Fruit fly (Drosophila melanogaster): ENCODE data around the gene CG3108.

Gene CG3108

dm6 chrX:5783260-5784040 lies 2.0 kb upstream of the CG3108 start (continued):
- TF ChIP-seq tna (GFP tag; IDR thresholded peaks at IDR 0.05; ENCODE audit: partially characterized antibody) (no peak), CG4404 (GFP tag; IDR thresholded peaks at IDR 0.05) (no peak), CrebB (tag; optimal IDR thresholded peaks at IDR 0.05) (no peak), trem (tag; optimal IDR thresholded peaks at IDR 0.05) (peak; percentile 9), ind (GFP tag; optimal IDR thresholded peaks at IDR 0.05) (peak; percentile 13), Fer1 (GFP tag; optimal IDR thresholded peaks at IDR 0.05) (no peak), dmrt11E (tag; optimal IDR thresholded peaks at IDR 0.05) (peak; percentile 31), ase (GFP tag; IDR thresholded peaks at IDR 0.05) (0 out of 3 replicates have a peak, but pooled peaks have one; percentile 28), Rfx (GFP tag; IDR thresholded peaks at IDR 0.05) (no peak), row (GFP tag; IDR thresholded peaks at IDR 0.05) (peak; percentile 41; the same call in 1 of the 3 replicates), sr (GFP tag; IDR thresholded peaks at IDR 0.05) (no peak), CG6765 (GFP tag; optimal IDR thresholded peaks at IDR 0.05) (no peak), CG32772 (GFP tag; IDR thresholded peaks at IDR 0.05) (peak; percentile 55; the same call in 1 of the 2 replicates), rib (GFP tag; IDR thresholded peaks at IDR 0.05) (no peak), CG6813 (GFP tag; optimal IDR thresholded peaks at IDR 0.05) (peak; percentile 2), sob (GFP tag; IDR thresholded peaks at IDR 0.05) (no peak), CG8924 (tag; optimal IDR thresholded peaks at IDR 0.05) (peak; percentile 25), CG17328 (GFP tag; IDR thresholded peaks at IDR 0.05) (0 out of 2 replicates have a peak, but pooled peaks have one; percentile 34), ttk (GFP tag; IDR thresholded peaks at IDR 0.05) (no peak; the same call in 1 of the 2 replicates), gcm (GFP tag; optimal IDR thresholded peaks at IDR 0.05) (peak; percentile 2), ewg (GFP tag; optimal IDR thresholded peaks at IDR 0.05) (peak; percentile 31), CTCF (GFP tag; optimal IDR thresholded peaks at IDR 0.05) (no peak), CG4707 (GFP tag; optimal IDR thresholded peaks at IDR 0.05) (peak; percentile 75), sens (GFP tag) (peak; percentile 91), Hr78 (GFP tag; optimal IDR thresholded peaks at IDR 0.05) (peak in 1 of 2 experiments; percentile 6), CHES-1-like (GFP tag; optimal IDR thresholded peaks at IDR 0.05) (no peak), onecut (GFP tag; IDR thresholded peaks at IDR 0.05) (0 out of 2 replicates have a peak, but pooled peaks have one; percentile 22), jigr1 (GFP tag; IDR thresholded peaks at IDR 0.05) (no peak), H2.0 (GFP tag; IDR thresholded peaks at IDR 0.05) (no peak), Ets65A (GFP tag) (no peak), CG9727 (GFP tag; optimal IDR thresholded peaks at IDR 0.05) (peak; percentile 9), gsb-n (tag; optimal IDR thresholded peaks at IDR 0.05) (peak; percentile 34), CG13894 (tag; optimal IDR thresholded peaks at IDR 0.05) (no peak), Nf-YC (tag; optimal IDR thresholded peaks at IDR 0.05) (no peak), MESR4 (GFP tag; optimal IDR thresholded peaks at IDR 0.05) (no peak), CG32767 (GFP tag; IDR thresholded peaks at IDR 0.05) (peak; percentile 41; the same call in 1 of the 2 replicates), bcd (GFP tag; optimal IDR thresholded peaks at IDR 0.05) (peak; percentile 18), CG6654 (GFP tag; optimal IDR thresholded peaks at IDR 0.05) (no peak), fd96Cb (tag; optimal IDR thresholded peaks at IDR 0.05) (peak; percentile 50), CG18262 (tag; optimal IDR thresholded peaks at IDR 0.05) (peak; percentile 54), H15 (GFP tag; IDR thresholded peaks at IDR 0.05) (0 out of 3 replicates have a peak, but pooled peaks have one; percentile 56), lola (GFP tag; optimal IDR thresholded peaks at IDR 0.05) (peak in 1 of 3 experiments; percentile 32), CG10209 (GFP tag; optimal IDR thresholded peaks at IDR 0.05) (peak; percentile 35), wor (GFP tag; IDR thresholded peaks at IDR 0.05) (peak; percentile 58), HLH3B (GFP tag; IDR thresholded peaks at IDR 0.05) (peak; percentile 45), Eip74EF (GFP tag; optimal IDR thresholded peaks at IDR 0.05) (peak in 1 of 2 experiments; percentile 13), E2f1 (GFP tag; IDR thresholded peaks at IDR 0.05) (no peak), CG12744 (GFP tag; optimal IDR thresholded peaks at IDR 0.05) (no peak), CG10147 (GFP tag; optimal IDR thresholded peaks at IDR 0.05) (no peak)

All from whole organism, embryonic.